Worm (Caenorhabditis elegans) whole organism, late embryonic: Measurements from ENCODE around the gene H37A05.4.

ENCODE experiments used
- C08G9.2 ChIP-seq: sonication (generic microtip); optimal IDR thresholded peaks from 2 replicates; lab custom pipeline; 2016; ENCODE audit warnings: mild to moderate bottlenecking, missing genetic modification characterization, moderate library complexity, missing compliant biosample characterization
- F13H6.1 ChIP-seq: sonication (generic microtip); optimal IDR thresholded peaks from 2 replicates; lab custom pipeline; 2016; ENCODE audit warnings: missing genetic modification characterization, missing compliant biosample characterization
- ahr-1 ChIP-seq: sonication (generic microtip); optimal IDR thresholded peaks from 2 replicates; lab custom pipeline; 2016; ENCODE audit warnings: missing genetic modification characterization, missing compliant biosample characterization
- hlh-30 ChIP-seq: sonication (generic microtip); optimal IDR thresholded peaks from 2 replicates; lab custom pipeline; 2017; ENCODE audit warnings: antibody characterized with exemption, missing genetic modification characterization, missing compliant biosample characterization; ENCODE audit not compliant: insufficient read depth
- hlh-8 ChIP-seq: sonication (generic microtip); optimal IDR thresholded peaks from 2 replicates; lab custom pipeline; 2016; ENCODE audit warnings: missing genotype, missing genetic modification characterization, missing compliant biosample characterization
- nfya-1 ChIP-seq: sonication (generic microtip); optimal IDR thresholded peaks from 2 replicates; lab custom pipeline; 2017; ENCODE audit warnings: missing genetic modification characterization, mild to moderate bottlenecking, missing compliant biosample characterization, antibody characterized with exemption, moderate library complexity
- pha-4 ChIP-seq: fragments of 150-350 bp; optimal IDR thresholded peaks from 2 replicates; lab custom pipeline; 2018; ENCODE audit warnings: missing biosample characterization, missing genetic modification reagents, missing genetic modification characterization
- pqm-1 ChIP-seq: sonication (generic microtip); optimal IDR thresholded peaks from 2 replicates; lab custom pipeline; 2016; ENCODE audit warnings: missing genetic modification characterization, missing compliant biosample characterization
- rnt-1 ChIP-seq: sonication (generic microtip); optimal IDR thresholded peaks from 2 replicates; lab custom pipeline; 2016; ENCODE audit warnings: missing genetic modification characterization, missing compliant biosample characterization
- tbx-2 ChIP-seq: sonication (generic microtip); optimal IDR thresholded peaks from 2 replicates; lab custom pipeline; 2016; ENCODE audit warnings: missing genetic modification characterization, missing compliant biosample characterization
- unc-55 ChIP-seq: sonication (generic microtip); optimal IDR thresholded peaks from 2 replicates; lab custom pipeline; 2017; ENCODE audit warnings: missing biosample characterization, missing genetic modification reagents, missing genetic modification characterization
- unc-86 ChIP-seq: sonication (generic microtip); optimal IDR thresholded peaks from 2 replicates; lab custom pipeline; 2016; ENCODE audit warnings: missing genetic modification characterization, missing compliant biosample characterization

- TF ChIP-seq unc-55, result no peak
- no peak for TF ChIP-seq pha-4
- no peak for TF ChIP-seq nfya-1 (tag; lab: Kevin White, UChicago)
- no peak for TF ChIP-seq F13H6.1 (tag; lab: Kevin White, UChicago)
- no peak for TF ChIP-seq pqm-1 (tag; lab: Kevin White, UChicago)
- no peak for TF ChIP-seq tbx-2 (tag; lab: Kevin White, UChicago)
- no peak for TF ChIP-seq hlh-30 (tag; lab: Kevin White, UChicago)
- TF ChIP-seq C08G9.2 (tag; lab: Kevin White, UChicago), result no peak
- TF ChIP-seq rnt-1 (tag; lab: Kevin White, UChicago), result no peak
- no peak for TF ChIP-seq ahr-1 (tag; lab: Kevin White, UChicago)
- no peak for TF ChIP-seq hlh-8 (tag; lab: Kevin White, UChicago)
- no peak for TF ChIP-seq unc-86 (tag; lab: Kevin White, UChicago)
Measured at ce11 chrV:13666460-13666859, 16.9 kb upstream of the H37A05.4 start.
